Fruit fly (Drosophila melanogaster) S2 (cell line): ENCODE results near the gene tfc.

Experiments
- CG8478 ChIP-seq: fragments of >200 bp; optimal IDR thresholded peaks from 2 replicates; lab custom pipeline; 2018
- CTCF ChIP-seq, 2 experiments: fragments of >200 bp; optimal IDR thresholded peaks; 2 replicates each; lab custom pipeline; 2018

DNA sequence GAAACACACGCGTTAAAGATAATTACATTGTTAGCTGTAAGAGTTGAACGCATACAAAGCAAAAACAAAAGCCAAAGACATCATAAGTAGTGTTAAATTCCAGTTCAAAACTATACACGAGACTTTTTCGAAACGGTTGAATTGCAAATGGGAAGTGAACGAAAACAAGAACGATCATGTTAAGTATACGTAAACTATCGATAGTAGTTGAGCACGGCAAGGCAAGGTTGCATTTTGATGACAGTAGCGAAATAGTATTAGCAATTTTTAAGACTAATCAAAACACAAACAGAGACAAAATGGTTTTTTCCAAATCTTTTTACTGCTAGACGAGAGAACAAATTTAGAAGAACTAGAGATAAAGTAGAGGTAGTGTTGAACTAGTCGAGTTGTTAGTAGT lies 38.6 kb downstream of the tfc start:
- no peak for TF ChIP-seq CG8478 (lab: Kevin White, UChicago)
- TF ChIP-seq CTCF (optimal IDR thresholded peaks at IDR 0.05; lab: Kevin White, UChicago), result no peak
